Worm (Caenorhabditis elegans) whole organism, L4/young adult: ENCODE measurements around the gene fmi-1.

ENCODE experiments used
- W03F9.2 ChIP-seq: fragments of 150-350 bp; optimal IDR thresholded peaks from 2 replicates; lab custom pipeline; 2014; ENCODE audit warnings: missing biosample characterization, missing genetic modification characterization
- him-1 ChIP-seq: sonication (generic microtip); optimal IDR thresholded peaks from 2 replicates; lab custom pipeline; 2016; ENCODE audit warnings: missing genotype, missing genetic modification reagents, missing genetic modification characterization, missing compliant biosample characterization

- TF ChIP-seq him-1 (tag; lab: Kevin White, UChicago) (no peak), W03F9.2 (tag; lab: Kevin White, UChicago) (no peak)
These were observed 3.4 kb downstream of the fmi-1 start for ce11 chrV:13022265-13022664.
